Worm (Caenorhabditis elegans): ENCODE data around the gene T07D4.5.

DNA sequence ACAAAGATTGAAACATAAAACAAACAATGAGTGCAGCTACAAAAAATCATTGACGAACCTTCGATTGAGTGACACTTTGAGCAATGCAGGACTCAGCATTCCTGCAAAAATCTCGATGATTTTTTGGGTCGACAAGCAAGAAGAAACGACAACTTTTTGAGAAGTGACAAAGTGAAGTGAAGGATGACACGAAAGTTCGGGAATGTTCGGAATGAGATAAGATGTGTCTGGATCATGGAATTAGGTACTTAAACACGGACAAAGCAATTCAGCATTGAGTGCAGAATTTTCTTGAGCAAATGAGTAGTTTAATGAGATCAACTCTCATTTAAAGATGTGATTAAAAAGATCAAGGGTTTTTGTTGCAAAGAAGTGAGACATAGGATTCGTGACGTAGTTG lies 10.3 kb downstream of the T07D4.5 start, which contains the start of gene T07D4.2:
- TF ChIP-seq lin-11 (tag; optimal IDR thresholded peaks at IDR 0.05) (no peak), ztf-11 (tag; optimal IDR thresholded peaks at IDR 0.05) (no peak), nhr-11 (tag; optimal IDR thresholded peaks at IDR 0.05) (no peak), crh-2 (tag; optimal IDR thresholded peaks at IDR 0.05) (no peak), F13H6.1 (tag; optimal IDR thresholded peaks at IDR 0.05) (no peak), snpc-4 (tag; optimal IDR thresholded peaks at IDR 0.05) (no peak), lin-39 (tag; optimal IDR thresholded peaks at IDR 0.05) (no peak), nhr-12 (tag; optimal IDR thresholded peaks at IDR 0.05) (no peak)

Measured in whole organism, L2 larva.